Worm (Caenorhabditis elegans) whole organism, early embryonic: ENCODE measurements around the gene F54D12.10.

ENCODE experiments used
- B0310.2 ChIP-seq: sonication (generic microtip); optimal IDR thresholded peaks from 2 replicates; lab custom pipeline; 2016; ENCODE audit warnings: mild to moderate bottlenecking, missing genetic modification characterization, missing compliant biosample characterization
- F13C5.2 ChIP-seq: sonication (generic microtip); optimal IDR thresholded peaks from 2 replicates; lab custom pipeline; 2017; ENCODE audit warnings: mild to moderate bottlenecking, missing genetic modification characterization, inconsistent platforms, missing compliant biosample characterization
- aly-1 ChIP-seq: sonication (generic microtip); optimal IDR thresholded peaks from 2 replicates; lab custom pipeline; 2016; ENCODE audit warnings: missing genetic modification characterization, missing compliant biosample characterization
- ama-1 ChIP-seq: fragments of 150-350 bp; optimal IDR thresholded peaks from 2 replicates; lab custom pipeline; 2014
- ceh-13 ChIP-seq: fragments of 200-800 bp; sonication (Bioruptor generic); optimal IDR thresholded peaks from 2 replicates; lab custom pipeline; 2018; ENCODE audit warnings: mild to moderate bottlenecking, missing genetic modification characterization, missing compliant biosample characterization
- ceh-36 ChIP-seq: sonication (generic microtip); optimal IDR thresholded peaks from 2 replicates; lab custom pipeline; 2016; ENCODE audit warnings: missing genetic modification characterization, inconsistent platforms, missing compliant biosample characterization
- ets-7 ChIP-seq: sonication (generic microtip); optimal IDR thresholded peaks from 2 replicates; lab custom pipeline; 2016; ENCODE audit warnings: missing genotype, missing genetic modification characterization, missing compliant biosample characterization
- flt-1 ChIP-seq: fragments of 200-800 bp; sonication (Bioruptor generic); IDR thresholded peaks from 2 replicates; pipeline ENCODE4 v1.3.6; 2022; ENCODE audit warnings: missing genetic modification characterization, missing compliant biosample characterization
- hmbx-1 ChIP-seq: sonication (generic microtip); optimal IDR thresholded peaks from 2 replicates; lab custom pipeline; 2016; ENCODE audit warnings: mild to moderate bottlenecking, missing genetic modification characterization, missing compliant biosample characterization
- hmg-4 ChIP-seq: fragments of 200-800 bp; sonication (Bioruptor generic); optimal IDR thresholded peaks from 2 replicates; lab custom pipeline; 2018; ENCODE audit warnings: mild to moderate bottlenecking, missing genetic modification characterization, missing compliant biosample characterization
- hnd-1 ChIP-seq: sonication (generic microtip); optimal IDR thresholded peaks from 2 replicates; lab custom pipeline; 2016; ENCODE audit warnings: missing genetic modification characterization, missing compliant biosample characterization
- pes-1 ChIP-seq: fragments of 200-800 bp; sonication (Bioruptor generic); IDR thresholded peaks from 2 replicates; pipeline ENCODE4 v1.3.6; 2022; ENCODE audit warnings: missing genetic modification reagents, missing genetic modification characterization, missing compliant biosample characterization
- scrt-1 ChIP-seq: fragments of 200-800 bp; sonication (Bioruptor generic); IDR thresholded peaks from 2 replicates; pipeline ENCODE4 v1.3.6; 2022; ENCODE audit warnings: missing genetic modification characterization, missing compliant biosample characterization
- sea-1 ChIP-seq: fragments of 200-800 bp; sonication (Bioruptor generic); conservative IDR thresholded peaks from 2 replicates; pipeline ENCODE4 v1.3.6; 2022; ENCODE audit warnings: missing genetic modification characterization, missing compliant biosample characterization
- tbx-11 ChIP-seq: fragments of 200-800 bp; sonication (Bioruptor generic); IDR thresholded peaks from 2 replicates; pipeline ENCODE4 v1.3.6; 2022; ENCODE audit warnings: missing genetic modification characterization, missing compliant biosample characterization
- tbx-37 ChIP-seq: fragments of 200-800 bp; sonication (Bioruptor generic); conservative IDR thresholded peaks from 2 replicates; pipeline ENCODE4 v1.3.6; 2022; ENCODE audit warnings: missing genetic modification reagents, missing genetic modification characterization, missing compliant biosample characterization
- tra-4 ChIP-seq: sonication (generic microtip); optimal IDR thresholded peaks from 2 replicates; lab custom pipeline; 2017; ENCODE audit warnings: missing genetic modification characterization, missing compliant biosample characterization

Gene F54D12.10

DNA sequence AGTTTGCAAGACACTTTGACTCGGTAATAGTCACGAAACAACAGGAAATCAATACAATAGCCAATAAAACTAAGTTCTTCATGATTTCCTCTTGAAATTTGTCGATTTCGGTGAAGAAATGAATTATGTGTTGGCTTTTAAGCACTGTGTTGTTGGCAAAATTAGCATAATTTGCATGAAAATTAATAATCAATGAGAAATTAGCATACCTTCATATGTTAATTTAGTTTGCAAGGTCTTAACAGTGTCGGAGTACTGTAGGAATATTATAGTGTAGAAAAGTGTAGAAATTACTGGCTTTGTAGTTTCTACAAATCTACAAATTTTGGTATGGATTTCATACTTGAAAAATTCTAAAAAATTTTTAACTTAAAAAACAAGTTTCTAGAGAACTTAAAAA lies 3.5 kb upstream of the F54D12.10 start, which contains the start of gene F54D12.9:
Gene F54D12.9, minus strand, starts transcription at position 101 of the 400 bp plus-strand sequence.
- TF ChIP-seq tbx-37 = no peak

DNA sequence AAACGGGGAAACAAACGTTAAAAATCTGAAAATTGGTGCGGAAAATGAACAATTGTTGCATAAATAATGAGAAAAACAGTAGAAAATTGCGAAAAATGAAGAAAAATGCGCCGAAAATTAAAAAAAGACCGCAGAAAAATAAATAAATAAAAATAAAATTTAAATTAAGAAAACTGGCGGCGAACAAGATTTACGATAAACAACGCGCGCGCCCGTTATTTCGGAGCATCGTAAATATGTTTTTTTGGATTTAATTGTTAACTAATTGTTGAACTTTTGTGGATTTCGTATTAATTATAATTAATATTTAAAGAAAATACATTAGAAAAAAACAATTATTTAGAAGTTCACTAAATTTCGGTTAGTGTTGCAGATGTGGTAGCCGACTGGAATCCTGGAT lies 1.4 kb downstream of the F54D12.10 start:
- TF ChIP-seq tbx-37 (no peak), scrt-1 (GFP tag; lab: Robert Waterston, UW) (no peak), pes-1 (GFP tag; lab: Robert Waterston, UW) (no peak), hmbx-1 (no peak), tbx-11 (GFP tag; lab: Robert Waterston, UW) (no peak), ets-7 (no peak), sea-1 (GFP tag; lab: Robert Waterston, UW) (no peak), hnd-1 (tag; lab: Kevin White, UChicago) (no peak), F13C5.2 (tag; lab: Kevin White, UChicago) (no peak), ceh-13 (GFP tag; lab: Kevin White, UChicago) (no peak), aly-1 (tag; lab: Kevin White, UChicago) (no peak), tra-4 (tag; lab: Kevin White, UChicago) (no peak), ama-1 (lab: Kevin White, UChicago) (no peak), flt-1 (GFP tag; lab: Robert Waterston, UW) (no peak), hmg-4 (GFP tag; lab: Kevin White, UChicago) (no peak), B0310.2 (tag; lab: Kevin White, UChicago) (no peak), ceh-36 (tag; lab: Kevin White, UChicago) (no peak)

DNA sequence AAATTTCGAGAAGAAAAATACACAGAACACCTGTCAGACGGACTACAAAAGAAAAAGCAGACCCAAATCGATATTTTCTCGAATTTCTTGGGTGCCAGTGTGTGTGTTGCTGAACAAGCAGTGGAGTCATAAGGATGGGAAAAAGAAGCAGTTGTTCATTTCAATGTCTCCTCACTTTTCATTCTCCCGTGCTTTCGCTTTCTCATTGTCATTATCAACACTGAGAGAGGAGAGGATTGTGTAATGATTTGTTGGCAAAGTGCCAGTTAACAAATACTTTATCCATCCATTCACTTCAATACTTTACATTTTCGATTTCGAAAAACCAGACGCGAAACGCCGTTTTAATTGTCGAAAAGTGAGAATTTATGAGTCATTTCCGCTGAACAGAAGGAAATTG lies 2.5 kb downstream of the F54D12.10 start:
- TF ChIP-seq aly-1 (tag; lab: Kevin White, UChicago) = no peak
- no peak for TF ChIP-seq hmg-4 (GFP tag; lab: Kevin White, UChicago)
- TF ChIP-seq tbx-11 (GFP tag; lab: Robert Waterston, UW) = no peak
- TF ChIP-seq flt-1 (GFP tag; lab: Robert Waterston, UW) = no peak
- TF ChIP-seq tra-4 (tag; lab: Kevin White, UChicago) = no peak
- TF ChIP-seq ama-1 (lab: Kevin White, UChicago) = no peak
- no peak for TF ChIP-seq B0310.2 (tag; lab: Kevin White, UChicago)
- TF ChIP-seq ceh-13 (GFP tag; lab: Kevin White, UChicago) = no peak
- no peak for TF ChIP-seq F13C5.2 (tag; lab: Kevin White, UChicago)
- no peak for TF ChIP-seq ceh-36 (tag; lab: Kevin White, UChicago)
- no peak for TF ChIP-seq tbx-37
- TF ChIP-seq ets-7 = no peak
- TF ChIP-seq pes-1 (GFP tag; lab: Robert Waterston, UW) = no peak
- TF ChIP-seq hnd-1 (tag; lab: Kevin White, UChicago) = no peak

DNA sequence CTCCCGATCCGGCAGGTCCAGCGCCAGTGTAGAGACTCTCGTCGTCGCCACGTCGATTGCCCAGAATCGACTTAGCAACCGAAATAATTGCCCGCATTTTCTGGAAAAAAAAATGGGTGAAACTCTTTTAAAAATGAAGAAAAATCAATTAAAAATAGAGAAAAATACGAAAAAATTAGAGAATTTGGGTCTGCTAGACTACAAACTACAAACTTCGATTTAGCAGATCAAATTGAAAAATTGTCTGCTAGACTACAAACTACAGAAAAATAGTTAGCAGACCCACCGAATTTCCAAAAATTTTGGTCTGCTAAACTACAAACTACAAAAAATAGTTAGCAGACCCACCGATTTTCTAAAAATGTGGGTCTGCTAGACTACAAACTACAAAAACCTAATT lies 3.3 kb downstream of the F54D12.10 start, which contains the start of gene rog-1:
Gene rog-1, minus strand, starts transcription at position 101 of the 400 bp plus-strand sequence.
- no peak for TF ChIP-seq ceh-36 (tag; lab: Kevin White, UChicago)
- TF ChIP-seq ceh-13 (GFP tag; lab: Kevin White, UChicago) = no peak
- no peak for TF ChIP-seq F13C5.2 (tag; lab: Kevin White, UChicago)
- no peak for TF ChIP-seq pes-1 (GFP tag; lab: Robert Waterston, UW)
- no peak for TF ChIP-seq B0310.2 (tag; lab: Kevin White, UChicago)
- no peak for TF ChIP-seq hmbx-1
- no peak for TF ChIP-seq tra-4 (tag; lab: Kevin White, UChicago)
- no peak for TF ChIP-seq flt-1 (GFP tag; lab: Robert Waterston, UW)

DNA sequence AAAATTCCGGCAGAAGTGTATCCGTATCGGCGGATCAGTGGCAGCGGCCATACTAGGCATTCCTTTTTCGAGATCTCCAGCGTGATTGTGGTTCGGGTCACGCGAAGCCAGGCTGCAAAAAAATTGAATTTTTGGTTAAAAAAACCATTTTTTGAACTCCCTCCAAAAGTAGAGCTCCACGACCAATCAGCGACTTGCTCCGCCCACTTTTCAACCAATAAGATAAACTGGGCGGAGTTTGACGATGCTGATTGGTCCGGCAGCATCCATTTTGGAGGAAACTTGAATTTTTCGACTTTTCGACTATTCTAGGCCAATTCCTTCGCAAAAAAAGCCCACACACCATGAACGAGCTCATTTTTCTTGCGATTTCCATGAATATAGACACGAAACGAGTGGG lies 3.7 kb downstream of the F54D12.10 start:
- TF ChIP-seq scrt-1 (GFP tag; lab: Robert Waterston, UW) (no peak), tbx-37 (no peak), hmg-4 (GFP tag; lab: Kevin White, UChicago) (no peak), tra-4 (tag; lab: Kevin White, UChicago) (no peak), pes-1 (GFP tag; lab: Robert Waterston, UW) (no peak), aly-1 (tag; lab: Kevin White, UChicago) (no peak), ets-7 (no peak), ceh-36 (tag; lab: Kevin White, UChicago) (no peak), ama-1 (lab: Kevin White, UChicago) (no peak), sea-1 (GFP tag; lab: Robert Waterston, UW) (no peak)

DNA sequence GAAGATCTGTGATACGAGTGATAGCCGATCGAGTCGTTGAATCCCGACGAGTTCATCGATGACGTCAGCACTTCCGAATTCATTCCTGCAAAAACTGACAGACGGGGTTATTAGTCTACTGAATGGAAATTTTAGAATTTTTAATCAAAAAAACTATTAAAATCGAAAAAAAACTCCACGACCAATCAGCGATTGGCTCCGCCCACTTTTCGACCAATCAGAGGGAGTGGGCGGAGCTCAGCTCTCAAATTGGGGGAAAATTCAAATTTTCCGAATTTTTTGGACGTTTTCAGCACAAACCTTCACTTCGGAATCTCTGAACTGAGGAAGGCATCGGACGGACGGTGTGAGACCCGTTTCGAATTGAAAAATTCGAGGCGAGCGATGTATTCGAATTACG lies 5.2 kb downstream of the F54D12.10 start:
- TF ChIP-seq hmg-4 (GFP tag; lab: Kevin White, UChicago) (no peak), sea-1 (GFP tag; lab: Robert Waterston, UW) (no peak), F13C5.2 (tag; lab: Kevin White, UChicago) (no peak), scrt-1 (GFP tag; lab: Robert Waterston, UW) (no peak), tbx-37 (no peak), tbx-11 (GFP tag; lab: Robert Waterston, UW) (no peak), ceh-13 (GFP tag; lab: Kevin White, UChicago) (no peak), pes-1 (GFP tag; lab: Robert Waterston, UW) (no peak), aly-1 (tag; lab: Kevin White, UChicago) (no peak), ceh-36 (tag; lab: Kevin White, UChicago) (no peak), flt-1 (GFP tag; lab: Robert Waterston, UW) (no peak), tra-4 (tag; lab: Kevin White, UChicago) (no peak), hmbx-1 (no peak), hnd-1 (tag; lab: Kevin White, UChicago) (no peak)

DNA sequence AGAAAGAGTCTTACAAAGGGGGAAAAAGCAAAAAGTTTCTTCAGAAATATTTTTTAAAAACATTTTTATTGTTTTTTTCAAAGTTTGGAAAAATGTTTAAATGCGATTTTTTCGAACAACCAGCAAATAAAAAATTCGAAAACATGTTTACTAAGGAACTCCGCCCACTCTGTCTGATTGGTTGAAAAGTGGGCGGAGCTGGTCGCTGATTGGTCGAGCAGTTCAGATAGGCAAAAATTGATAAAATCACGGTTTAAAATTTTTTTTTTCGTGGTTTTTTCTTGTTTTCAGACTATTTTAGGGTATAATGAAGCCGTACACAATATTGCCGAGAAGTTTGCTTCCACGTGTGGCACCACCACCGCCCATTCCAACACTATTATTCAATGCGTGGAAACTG lies 6.0 kb downstream of the F54D12.10 start:
- TF ChIP-seq ceh-36 (tag; lab: Kevin White, UChicago) (no peak), B0310.2 (tag; lab: Kevin White, UChicago) (no peak), ets-7 (no peak), hmg-4 (GFP tag; lab: Kevin White, UChicago) (no peak), aly-1 (tag; lab: Kevin White, UChicago) (no peak), tra-4 (tag; lab: Kevin White, UChicago) (no peak), sea-1 (GFP tag; lab: Robert Waterston, UW) (no peak), F13C5.2 (tag; lab: Kevin White, UChicago) (no peak), hnd-1 (tag; lab: Kevin White, UChicago) (no peak), ama-1 (lab: Kevin White, UChicago) (no peak), tbx-37 (no peak), hmbx-1 (no peak), tbx-11 (GFP tag; lab: Robert Waterston, UW) (no peak), ceh-13 (GFP tag; lab: Kevin White, UChicago) (no peak), pes-1 (GFP tag; lab: Robert Waterston, UW) (no peak), scrt-1 (GFP tag; lab: Robert Waterston, UW) (no peak), flt-1 (GFP tag; lab: Robert Waterston, UW) (no peak)
